Fruit fly (Drosophila melanogaster) whole organism: ENCODE measurements around the gene Traf4.

Experiments used
- CG8478 ChIP-seq: fragments of >200 bp; optimal IDR thresholded peaks from 2 replicates; lab custom pipeline; 2018; ENCODE audit warnings: inconsistent platforms
- Dll ChIP-seq: fragments of >200 bp; optimal IDR thresholded peaks from 2 replicates; lab custom pipeline; 2017
- EcR ChIP-seq, 2 experiments: fragments of >200 bp; optimal IDR thresholded peaks; 2 replicates each; lab custom pipeline; 2017; ENCODE audit warnings: missing biosample characterization in 2 of 2, missing genetic modification characterization in 2 of 2, missing genetic modification reagents in 2 of 2
- pan ChIP-seq: fragments of >200 bp; optimal IDR thresholded peaks from 2 replicates; lab custom pipeline; 2017
- psq ChIP-seq: fragments of >200 bp; optimal IDR thresholded peaks from 2 replicates; lab custom pipeline; 2017
- usp ChIP-seq: fragments of >200 bp; optimal IDR thresholded peaks from 2 replicates; lab custom pipeline; 2017; ENCODE audit warnings: missing biosample characterization, missing genetic modification characterization, mixed read lengths

dm6 chr2L:4331779-4332328 lies 29.9 kb upstream of the Traf4 start:
- TF ChIP-seq psq: no peak
- TF ChIP-seq CG8478: no peak
- TF ChIP-seq EcR (GFP tag; optimal IDR thresholded peaks at IDR 0.05; lab: Kevin White, UChicago): no peak
- TF ChIP-seq Dll: no peak
- TF ChIP-seq usp (GFP tag; lab: Kevin White, UChicago): no peak
- no peak for TF ChIP-seq pan
